Worm (Caenorhabditis elegans): Measurements from ENCODE around the gene col-33.

- TF ChIP-seq ceh-82 (tag; optimal IDR thresholded peaks at IDR 0.05) (no peak), fos-1 (tag; optimal IDR thresholded peaks at IDR 0.05) (no peak), nhr-23 (tag; optimal IDR thresholded peaks at IDR 0.05) (no peak), mab-5 (tag; optimal IDR thresholded peaks at IDR 0.05) (no peak), zag-1 (tag; optimal IDR thresholded peaks at IDR 0.05) (no peak), nhr-11 (tag; optimal IDR thresholded peaks at IDR 0.05) (no peak), nhr-25 (tag; optimal IDR thresholded peaks at IDR 0.05) (no peak), snpc-4 (tag; optimal IDR thresholded peaks at IDR 0.05) (no peak), lin-39 (tag; optimal IDR thresholded peaks at IDR 0.05) (no peak), sma-9 (GFP tag; optimal IDR thresholded peaks at IDR 0.05) (no peak), sma-9 (tag; optimal IDR thresholded peaks at IDR 0.05) (no peak), gmeb-1 (tag; optimal IDR thresholded peaks at IDR 0.05) (no peak), ztf-11 (tag; optimal IDR thresholded peaks at IDR 0.05) (no peak)
Measured at ce11 chrIV:4291174-4291573, 28.1 kb downstream of the col-33 start, which contains the start of gene F15E6.4.

All from whole organism, L2 larva.